Worm (Caenorhabditis elegans) whole organism, L4/young adult: ENCODE results near the gene str-177.

Experiments
- W03F9.2 ChIP-seq: fragments of 150-350 bp; optimal IDR thresholded peaks from 2 replicates; lab custom pipeline; 2014; ENCODE audit warnings: missing biosample characterization, missing genetic modification characterization
- dao-5 ChIP-seq: sonication (generic microtip); optimal IDR thresholded peaks from 2 replicates; lab custom pipeline; 2016; ENCODE audit warnings: missing genotype, missing genetic modification characterization, moderate library complexity, missing compliant biosample characterization

- TF ChIP-seq W03F9.2 (tag; lab: Kevin White, UChicago) (peak; percentile 92), dao-5 (tag; lab: Kevin White, UChicago) (no peak)
Observed at ce11 chrV:9175218-9175837, 23.5 kb downstream of the str-177 start, which contains the start of gene spas-1.
